Worm (Caenorhabditis elegans): ENCODE measurements around the gene daf-41.
A peak's percentile ranks its signal among the peaks of the same experiment; 100 is the strongest.

The daf-41 gene

DNA sequence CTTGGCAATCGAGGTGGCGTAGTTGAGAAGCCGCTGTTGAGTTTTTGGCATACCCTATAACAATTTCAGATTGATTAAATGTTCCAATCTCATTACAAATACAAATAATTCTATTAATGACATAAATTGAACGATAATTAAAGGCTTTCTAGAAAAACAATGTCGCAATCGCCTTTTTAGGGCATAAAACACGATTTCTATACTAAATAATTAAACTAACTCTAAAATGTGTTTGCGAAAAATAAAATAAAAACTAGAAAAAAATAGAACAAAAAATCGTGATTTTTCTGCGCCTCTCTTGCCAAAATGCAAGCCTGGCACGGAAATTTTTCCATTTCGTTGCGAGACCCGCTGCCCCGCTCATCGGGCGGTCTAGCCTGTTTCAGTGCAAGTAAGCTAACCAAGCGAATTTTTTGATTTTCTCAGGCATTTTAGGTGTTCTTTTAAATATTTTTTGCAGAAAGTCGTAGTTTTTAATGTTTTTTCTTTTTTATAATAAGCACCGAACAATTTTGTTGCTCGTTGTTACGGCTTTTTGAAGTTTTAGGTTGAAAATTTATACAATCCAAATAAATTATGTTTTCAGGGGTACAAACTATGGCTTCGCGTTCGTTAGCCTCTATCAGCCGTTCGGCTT lies 46.6 kb downstream of the daf-41 start, which contains the start of the genes C34E10.12, C34E10.10 and atp-2 (continued):
- TF ChIP-seq nhr-47 (tag; optimal IDR thresholded peaks at IDR 0.05), result peak; percentile 89
- no peak for TF ChIP-seq pag-3 (tag; optimal IDR thresholded peaks at IDR 0.05; ENCODE audit: borderline replicate concordance, insufficient read depth)
- TF ChIP-seq nhr-12 (tag; optimal IDR thresholded peaks at IDR 0.05), result no peak
- TF ChIP-seq sptf-1 (tag; optimal IDR thresholded peaks at IDR 0.05), result no peak
- peak; percentile 76 for TF ChIP-seq mef-2 (tag; optimal IDR thresholded peaks at IDR 0.05)
- TF ChIP-seq vab-15 (tag; optimal IDR thresholded peaks at IDR 0.05), result no peak
- peak; percentile 81 for TF ChIP-seq hpl-2 (GFP tag; optimal IDR thresholded peaks at IDR 0.05)
- peak; percentile 86 to 88 for TF ChIP-seq efl-1 (optimal IDR thresholded peaks at IDR 0.05)
- TF ChIP-seq efl-1 (GFP tag; optimal IDR thresholded peaks at IDR 0.05 in 1 of 2), result peak; percentile 79 to 97
- peak; percentile 55 for TF ChIP-seq F16B12.6 (tag; optimal IDR thresholded peaks at IDR 0.05)
- peak; percentile 88 for TF ChIP-seq xbp-1 (tag; optimal IDR thresholded peaks at IDR 0.05)
- TF ChIP-seq hlh-4 (tag; optimal IDR thresholded peaks at IDR 0.05), result no peak
- peak; percentile 95 for TF ChIP-seq snu-23 (GFP tag; optimal IDR thresholded peaks at IDR 0.05)
- TF ChIP-seq ceh-90 (tag; optimal IDR thresholded peaks at IDR 0.05), result peak; percentile 31
- TF ChIP-seq lin-35 (GFP tag; optimal IDR thresholded peaks at IDR 0.05), result peak; percentile 86 to 90
- peak; percentile 82 for TF ChIP-seq nhr-77 (tag; optimal IDR thresholded peaks at IDR 0.05)
- no peak for TF ChIP-seq unc-98 (GFP tag; IDR thresholded peaks at IDR 0.05)
- no peak for TF ChIP-seq unc-30 (tag; optimal IDR thresholded peaks at IDR 0.05)
- TF ChIP-seq C04F5.9 (tag; optimal IDR thresholded peaks at IDR 0.05), result peak; percentile 61
- TF ChIP-seq ceh-88 (GFP tag; IDR thresholded peaks at IDR 0.05), result peak; percentile 48
- TF ChIP-seq dpl-1 (GFP tag; optimal IDR thresholded peaks at IDR 0.05), result peak; percentile 79 to 85 (median 82)
- TF ChIP-seq lin-14 (GFP tag; optimal IDR thresholded peaks at IDR 0.05), result peak; percentile 90
- TF ChIP-seq C34B4.2 (tag; optimal IDR thresholded peaks at IDR 0.05), result peak; percentile 99
- peak; percentile 70 to 95 (median 73) for TF ChIP-seq ceh-82 (tag; optimal IDR thresholded peaks at IDR 0.05)
- peak; percentile 60 for TF ChIP-seq fkh-10 (GFP tag; optimal IDR thresholded peaks at IDR 0.05)
- TF ChIP-seq nhr-71 (tag; optimal IDR thresholded peaks at IDR 0.05), result peak; percentile 93
- TF ChIP-seq isw-1 (GFP tag; IDR thresholded peaks at IDR 0.05), result peak; percentile 90
- TF ChIP-seq unc-130 (tag; optimal IDR thresholded peaks at IDR 0.05), result peak; percentile 87
- TF ChIP-seq snpc-4 (tag; optimal IDR thresholded peaks at IDR 0.05), result peak; percentile 46
- no peak for TF ChIP-seq nhr-76 (tag; optimal IDR thresholded peaks at IDR 0.05)
- TF ChIP-seq alr-1 (tag; optimal IDR thresholded peaks at IDR 0.05; ENCODE audit: borderline replicate concordance), result no peak
- no peak for TF ChIP-seq nhr-84 (tag; optimal IDR thresholded peaks at IDR 0.05)
- TF ChIP-seq dsc-1 (tag; optimal IDR thresholded peaks at IDR 0.05), result peak; percentile 72
- no peak for TF ChIP-seq hlh-17 (GFP tag; optimal IDR thresholded peaks at IDR 0.05; ENCODE audit: borderline replicate concordance)
- TF ChIP-seq tlp-1 (tag; optimal IDR thresholded peaks at IDR 0.05), result no peak
- no peak for TF ChIP-seq efl-3 (GFP tag; optimal IDR thresholded peaks at IDR 0.05)
- TF ChIP-seq ztf-11 (tag; optimal IDR thresholded peaks at IDR 0.05), result peak in 1 of 2 experiments; percentile 52
- TF ChIP-seq ama-1 (optimal IDR thresholded peaks at IDR 0.05), result no peak
- TF ChIP-seq ceh-8 (GFP tag; optimal IDR thresholded peaks at IDR 0.05), result peak; percentile 59
- peak; percentile 40 for TF ChIP-seq zip-4 (GFP tag; optimal IDR thresholded peaks at IDR 0.05)
- TF ChIP-seq lin-15B (tag; optimal IDR thresholded peaks at IDR 0.05), result peak; percentile 88
- no peak for TF ChIP-seq ets-5 (GFP tag; IDR thresholded peaks at IDR 0.05)
- TF ChIP-seq lsy-2 (tag; optimal IDR thresholded peaks at IDR 0.05), result peak; percentile 90 to 94
- TF ChIP-seq aha-1 (tag; optimal IDR thresholded peaks at IDR 0.05), result peak; percentile 59
- TF ChIP-seq fkh-4 (tag; optimal IDR thresholded peaks at IDR 0.05; ENCODE audit: borderline replicate concordance), result no peak
- TF ChIP-seq Y116A8C.19 (tag; optimal IDR thresholded peaks at IDR 0.05; ENCODE audit: borderline replicate concordance), result no peak
